Worm (Caenorhabditis elegans) whole organism, late embryonic: ENCODE results near the gene mec-18.

Experiments used
- C08G9.2 ChIP-seq: sonication (generic microtip); optimal IDR thresholded peaks from 2 replicates; lab custom pipeline; 2016; ENCODE audit warnings: mild to moderate bottlenecking, missing genetic modification characterization, moderate library complexity, missing compliant biosample characterization
- F13H6.1 ChIP-seq: sonication (generic microtip); optimal IDR thresholded peaks from 2 replicates; lab custom pipeline; 2016; ENCODE audit warnings: missing genetic modification characterization, missing compliant biosample characterization
- K09A11.1 ChIP-seq: sonication (generic microtip); optimal IDR thresholded peaks from 2 replicates; lab custom pipeline; 2017; ENCODE audit warnings: antibody characterized with exemption, mild to moderate bottlenecking, missing genetic modification characterization, missing compliant biosample characterization; ENCODE audit not compliant: insufficient read depth
- T23F11.4 ChIP-seq: fragments of 200-800 bp; sonication (Bioruptor generic); optimal IDR thresholded peaks from 2 replicates; lab custom pipeline; 2018; ENCODE audit warnings: mild to moderate bottlenecking, missing genetic modification characterization, missing compliant biosample characterization
- Y22D7AL.16 ChIP-seq: sonication (generic microtip); optimal IDR thresholded peaks from 2 replicates; lab custom pipeline; 2016; ENCODE audit warnings: missing genetic modification characterization, missing compliant biosample characterization
- ama-1 ChIP-seq: fragments of 150-350 bp; optimal IDR thresholded peaks from 2 replicates; lab custom pipeline; 2014
- ceh-14 ChIP-seq: sonication (generic microtip); optimal IDR thresholded peaks from 2 replicates; lab custom pipeline; 2016; ENCODE audit warnings: missing genotype, missing genetic modification characterization, missing compliant biosample characterization
- ceh-18 ChIP-seq: sonication (generic microtip); optimal IDR thresholded peaks from 2 replicates; lab custom pipeline; 2016; ENCODE audit warnings: missing genetic modification characterization, missing compliant biosample characterization
- ceh-19 ChIP-seq: fragments of 200-800 bp; sonication (Bioruptor generic); optimal IDR thresholded peaks from 2 replicates; lab custom pipeline; 2018; ENCODE audit warnings: mild to moderate bottlenecking, missing genetic modification characterization, missing compliant biosample characterization
- ceh-2 ChIP-seq: sonication (generic microtip); optimal IDR thresholded peaks from 2 replicates; lab custom pipeline; 2016; ENCODE audit warnings: missing genotype, missing genetic modification characterization, missing compliant biosample characterization
- ceh-22 ChIP-seq: sonication (generic microtip); optimal IDR thresholded peaks from 2 replicates; lab custom pipeline; 2017; ENCODE audit warnings: missing biosample characterization, missing genetic modification characterization
- ceh-30 ChIP-seq: fragments of 150-350 bp; optimal IDR thresholded peaks from 2 replicates; lab custom pipeline; 2014; ENCODE audit warnings: missing biosample characterization, missing genetic modification characterization
- ceh-31 ChIP-seq: sonication (generic microtip); optimal IDR thresholded peaks from 2 replicates; lab custom pipeline; 2016; ENCODE audit warnings: missing genetic modification characterization, missing compliant biosample characterization
- ceh-45 ChIP-seq: fragments of 200-800 bp; sonication (Bioruptor generic); IDR thresholded peaks from 2 replicates; pipeline ENCODE4 v1.3.6; 2022; ENCODE audit warnings: missing genetic modification reagents, missing genetic modification characterization, missing compliant biosample characterization
- ceh-6 ChIP-seq: fragments of 200-800 bp; sonication (Bioruptor generic); optimal IDR thresholded peaks from 2 replicates; lab custom pipeline; 2018; ENCODE audit warnings: mild to moderate bottlenecking, missing genetic modification characterization, missing compliant biosample characterization
- ceh-9 ChIP-seq: sonication (generic microtip); optimal IDR thresholded peaks from 2 replicates; lab custom pipeline; 2016; ENCODE audit warnings: mild to moderate bottlenecking, missing genetic modification characterization, inconsistent platforms, missing compliant biosample characterization
- che-1 ChIP-seq: sonication (generic microtip); optimal IDR thresholded peaks from 2 replicates; lab custom pipeline; 2016; ENCODE audit warnings: mild to moderate bottlenecking, missing genetic modification characterization, missing compliant biosample characterization
- dve-1 ChIP-seq: sonication (generic microtip); optimal IDR thresholded peaks from 2 replicates; lab custom pipeline; 2017; ENCODE audit warnings: antibody characterized with exemption, mild to moderate bottlenecking, missing genetic modification characterization, missing compliant biosample characterization
- elt-2 ChIP-seq: sonication (generic microtip); optimal IDR thresholded peaks from 2 replicates; lab custom pipeline; 2016; ENCODE audit warnings: missing genetic modification reagents, missing genetic modification characterization, missing compliant biosample characterization
- elt-4 ChIP-seq: sonication (generic microtip); optimal IDR thresholded peaks from 2 replicates; lab custom pipeline; 2016; ENCODE audit warnings: missing genetic modification characterization, missing compliant biosample characterization
- ets-4 ChIP-seq: sonication (generic microtip); optimal IDR thresholded peaks from 2 replicates; lab custom pipeline; 2016; ENCODE audit warnings: missing genetic modification characterization, missing compliant biosample characterization
- eyg-1 ChIP-seq: sonication (generic microtip); optimal IDR thresholded peaks from 2 replicates; lab custom pipeline; 2016; ENCODE audit warnings: missing genotype, missing genetic modification characterization, missing compliant biosample characterization
- fax-1 ChIP-seq: sonication (generic microtip); optimal IDR thresholded peaks from 2 replicates; lab custom pipeline; 2016; ENCODE audit warnings: missing genotype, missing genetic modification characterization, missing compliant biosample characterization
- gmeb-2 ChIP-seq: sonication (generic microtip); optimal IDR thresholded peaks from 2 replicates; lab custom pipeline; 2016; ENCODE audit warnings: missing genetic modification characterization, inconsistent platforms, missing compliant biosample characterization
- hlh-13 ChIP-seq: fragments of 200-800 bp; sonication (Bioruptor generic); optimal IDR thresholded peaks from 2 replicates; lab custom pipeline; 2018; ENCODE audit warnings: mild to moderate bottlenecking, missing genetic modification characterization, missing compliant biosample characterization
- hlh-15 ChIP-seq: sonication (generic microtip); optimal IDR thresholded peaks from 2 replicates; lab custom pipeline; 2016; ENCODE audit warnings: missing genetic modification characterization, missing compliant biosample characterization
- hlh-30 ChIP-seq: sonication (generic microtip); optimal IDR thresholded peaks from 2 replicates; lab custom pipeline; 2017; ENCODE audit warnings: antibody characterized with exemption, missing genetic modification characterization, missing compliant biosample characterization; ENCODE audit not compliant: insufficient read depth
- hlh-6 ChIP-seq: sonication (generic microtip); optimal IDR thresholded peaks from 2 replicates; lab custom pipeline; 2016; ENCODE audit warnings: missing genotype, missing genetic modification characterization, missing compliant biosample characterization
- lin-11 ChIP-seq: fragments of 200-800 bp; sonication (Bioruptor generic); optimal IDR thresholded peaks from 2 replicates; lab custom pipeline; 2018; ENCODE audit warnings: mild to moderate bottlenecking, missing genetic modification characterization, missing compliant biosample characterization
- madf-2 ChIP-seq: sonication (generic microtip); optimal IDR thresholded peaks from 2 replicates; lab custom pipeline; 2017; ENCODE audit warnings: missing genetic modification characterization, missing compliant biosample characterization
- nhr-11 ChIP-seq: fragments of 150-350 bp; optimal IDR thresholded peaks from 2 replicates; lab custom pipeline; 2014; ENCODE audit warnings: missing biosample characterization, missing genetic modification characterization
- npax-4 ChIP-seq: sonication (generic microtip); optimal IDR thresholded peaks from 2 replicates; lab custom pipeline; 2016; ENCODE audit warnings: missing genetic modification characterization, missing compliant biosample characterization
- pag-3 ChIP-seq: sonication (generic microtip); optimal IDR thresholded peaks from 2 replicates; lab custom pipeline; 2016; ENCODE audit warnings: missing compliant biosample characterization, missing genetic modification characterization, borderline replicate concordance
- pax-1 ChIP-seq: fragments of 150-350 bp; optimal IDR thresholded peaks from 2 replicates; lab custom pipeline; 2014; ENCODE audit warnings: missing biosample characterization, missing genetic modification characterization
- pros-1 ChIP-seq: fragments of 150-350 bp; optimal IDR thresholded peaks from 2 replicates; lab custom pipeline; 2014; ENCODE audit warnings: missing biosample characterization, missing genetic modification reagents, missing genetic modification characterization
- ref-2 ChIP-seq: sonication (generic microtip); optimal IDR thresholded peaks from 2 replicates; lab custom pipeline; 2016; ENCODE audit warnings: missing genetic modification characterization, missing compliant biosample characterization
- sox-4 ChIP-seq: sonication (generic microtip); optimal IDR thresholded peaks from 2 replicates; lab custom pipeline; 2017; ENCODE audit warnings: mild to moderate bottlenecking, missing genetic modification characterization, inconsistent platforms, missing compliant biosample characterization
- tbx-2 ChIP-seq: sonication (generic microtip); optimal IDR thresholded peaks from 2 replicates; lab custom pipeline; 2016; ENCODE audit warnings: missing genetic modification characterization, missing compliant biosample characterization
- ttx-3 ChIP-seq: sonication (generic microtip); optimal IDR thresholded peaks from 2 replicates; lab custom pipeline; 2016; ENCODE audit warnings: missing genetic modification reagents, missing genetic modification characterization, missing compliant biosample characterization
- unc-42 ChIP-seq: sonication (generic microtip); optimal IDR thresholded peaks from 2 replicates; lab custom pipeline; 2016; ENCODE audit warnings: missing genotype, missing genetic modification characterization, missing compliant biosample characterization
- unc-55 ChIP-seq: sonication (generic microtip); optimal IDR thresholded peaks from 2 replicates; lab custom pipeline; 2017; ENCODE audit warnings: missing biosample characterization, missing genetic modification reagents, missing genetic modification characterization
- zip-5 ChIP-seq: sonication (generic microtip); optimal IDR thresholded peaks from 2 replicates; lab custom pipeline; 2016; ENCODE audit warnings: missing genetic modification characterization, missing compliant biosample characterization

The mec-18 gene

ce11 chrX:4279294-4279782 lies 5.3 kb upstream of the mec-18 start, which contains the start of the genes twk-28 and ets-9 (continued):
- TF ChIP-seq T23F11.4 (GFP tag; lab: Kevin White, UChicago) = no peak
- TF ChIP-seq che-1 (tag; lab: Kevin White, UChicago) = no peak
- TF ChIP-seq zip-5 (tag; lab: Kevin White, UChicago) = no peak
- no peak for TF ChIP-seq unc-55 (GFP tag; lab: Kevin White, UChicago)

- TF ChIP-seq nhr-11 (tag; lab: Kevin White, UChicago) (no peak), hlh-15 (tag; lab: Kevin White, UChicago) (no peak), eyg-1 (tag; lab: Kevin White, UChicago) (no peak), ets-4 (tag; lab: Kevin White, UChicago) (no peak), npax-4 (tag; lab: Kevin White, UChicago) (no peak)
Measured at ce11 chrX:4273614-4274013, 402 bp downstream of the mec-18 start, which contains the start of gene C52B9.10. Gene C52B9.10, plus strand, starts transcription at chrX:4273914.

ce11 chrX:4268396-4268795 lies 5.6 kb downstream of the mec-18 start:
- no peak for TF ChIP-seq ceh-30 (tag; lab: Kevin White, UChicago)
- no peak for TF ChIP-seq ceh-9
- TF ChIP-seq hlh-6 (tag; lab: Kevin White, UChicago) = no peak
- no peak for TF ChIP-seq ceh-2 (tag; lab: Kevin White, UChicago)
- TF ChIP-seq elt-2 (tag; lab: Kevin White, UChicago) = peak; percentile 79
- TF ChIP-seq, all 69 proteins: peak for 1

- TF ChIP-seq pax-1 (no peak), hlh-30 (tag; lab: Kevin White, UChicago) (peak; percentile 17), ceh-18 (tag; lab: Kevin White, UChicago) (peak; percentile 53), F13H6.1 (tag; lab: Kevin White, UChicago) (no peak)
Measured at ce11 chrX:4266178-4266931, 7.7 kb downstream of the mec-18 start.

- TF ChIP-seq hlh-6 (tag; lab: Kevin White, UChicago) (no peak), ceh-19 (GFP tag; lab: Kevin White, UChicago) (no peak), C08G9.2 (tag; lab: Kevin White, UChicago) (no peak), Y22D7AL.16 (tag; lab: Kevin White, UChicago) (no peak), madf-2 (tag; lab: Kevin White, UChicago) (no peak), ceh-31 (peak; percentile 85), ceh-9 (no peak), fax-1 (no peak), elt-2 (tag; lab: Kevin White, UChicago) (no peak), ref-2 (tag; lab: Kevin White, UChicago) (peak; percentile 57), elt-4 (no peak), ceh-22 (no peak), lin-11 (tag; lab: Kevin White, UChicago) (no peak), ttx-3 (tag; lab: Kevin White, UChicago) (no peak), unc-42 (peak; percentile 52), ets-4 (tag; lab: Kevin White, UChicago) (no peak), gmeb-2 (tag; lab: Kevin White, UChicago) (no peak), ceh-6 (no peak), hlh-13 (GFP tag; lab: Kevin White, UChicago) (no peak), ceh-14 (tag; lab: Kevin White, UChicago) (no peak), pros-1 (tag; lab: Kevin White, UChicago) (peak; percentile 39), tbx-2 (tag; lab: Kevin White, UChicago) (peak; percentile 87), ceh-2 (tag; lab: Kevin White, UChicago) (no peak), sox-4 (tag; lab: Kevin White, UChicago) (no peak), pag-3 (tag; lab: Kevin White, UChicago) (no peak), K09A11.1 (tag; lab: Kevin White, UChicago) (peak; percentile 47), dve-1 (tag; lab: Kevin White, UChicago) (no peak), hlh-30 (tag; lab: Kevin White, UChicago) (peak; percentile 24), ama-1 (lab: Kevin White, UChicago) (no peak), ceh-45 (GFP tag; lab: Robert Waterston, UW) (no peak)
Measured at ce11 chrX:4265283-4265907, 8.6 kb downstream of the mec-18 start, which contains the start of gene coel-1. Gene coel-1, plus strand, starts transcription at chrX:4265663.
